Worm (Caenorhabditis elegans): Measurements from ENCODE around the gene irg-7.
A peak's percentile ranks its signal among the peaks of the same experiment; 100 is the strongest.

The irg-7 gene

ce11 chrX:3235358-3235816 is 8.0 kb downstream of the irg-7 start, which contains the start of gene F28B4.3 (continued):
- 0 out of 2 replicates have a peak, but pooled peaks have one; percentile 47 for TF ChIP-seq tra-1 (GFP tag; IDR thresholded peaks at IDR 0.05)

- TF ChIP-seq unc-62 (GFP tag; optimal IDR thresholded peaks at IDR 0.05 in 1 of 2) (peak in 1 of 2 experiments; percentile 96), unc-62 (tag; optimal IDR thresholded peaks at IDR 0.05) (no peak), arid-1 (GFP tag; conservative IDR thresholded peaks at IDR 0.05) (no peak), pqm-1 (tag; optimal IDR thresholded peaks at IDR 0.05) (no peak), Y48G9A.11 (GFP tag; IDR thresholded peaks at IDR 0.05) (no peak)
Measured at ce11 chrX:3230575-3230974, 12.9 kb downstream of the irg-7 start.

ce11 chrX:3228701-3229100 is 14.7 kb downstream of the irg-7 start:
- TF ChIP-seq mdt-29 (GFP tag; IDR thresholded peaks at IDR 0.05) = no peak
- TF ChIP-seq unc-62 (GFP tag; optimal IDR thresholded peaks at IDR 0.05 in 1 of 2) = peak in 1 of 2 experiments; percentile 87
- no peak for TF ChIP-seq unc-62 (tag; optimal IDR thresholded peaks at IDR 0.05)
- TF ChIP-seq ztf-11 (tag; optimal IDR thresholded peaks at IDR 0.05) = no peak

- no peak for TF ChIP-seq ceh-20 (GFP tag; IDR thresholded peaks at IDR 0.05)
- TF ChIP-seq unc-62 (GFP tag; optimal IDR thresholded peaks at IDR 0.05 in 1 of 2) = peak in 1 of 2 experiments; percentile 84
- TF ChIP-seq unc-62 (tag; optimal IDR thresholded peaks at IDR 0.05) = no peak
- TF ChIP-seq T20F7.1 (GFP tag; optimal IDR thresholded peaks at IDR 0.05) = no peak
- no peak for TF ChIP-seq daf-8 (GFP tag; IDR thresholded peaks at IDR 0.05)
- TF ChIP-seq daf-16 (GFP tag; optimal IDR thresholded peaks at IDR 0.05) = no peak
- peak; percentile 75 for TF ChIP-seq daf-16 (tag; optimal IDR thresholded peaks at IDR 0.05)
- TF ChIP-seq pqm-1 (tag; optimal IDR thresholded peaks at IDR 0.05) = peak; percentile 68
- no peak for TF ChIP-seq ceh-82 (tag; optimal IDR thresholded peaks at IDR 0.05)
- TF ChIP-seq nhr-42 (GFP tag; IDR thresholded peaks at IDR 0.05) = 0 out of 2 replicates have a peak, but pooled peaks have one; percentile 50
- 0 out of 2 replicates have a peak, but pooled peaks have one; percentile 12 for TF ChIP-seq lim-7 (GFP tag; IDR thresholded peaks at IDR 0.05)
- TF ChIP-seq snpc-4 (tag; optimal IDR thresholded peaks at IDR 0.05) = no peak
- peak; percentile 23 for TF ChIP-seq dve-1 (tag; optimal IDR thresholded peaks at IDR 0.05; ENCODE audit: insufficient read depth)
- TF ChIP-seq ctbp-1 (GFP tag; IDR thresholded peaks at IDR 0.05) = no peak
- no peak for TF ChIP-seq T26A8.4 (GFP tag; IDR thresholded peaks at IDR 0.05)
- TF ChIP-seq set-16 (GFP tag; IDR thresholded peaks at IDR 0.05) = peak; percentile 52
- TF ChIP-seq aha-1 (tag) = peak; percentile 87
- TF ChIP-seq zfp-3 (GFP tag; conservative IDR thresholded peaks at IDR 0.05) = 0 out of 2 replicates have a peak, but pooled peaks have one; percentile 28
- TF ChIP-seq F44E2.7 (GFP tag; IDR thresholded peaks at IDR 0.05) = no peak
- TF ChIP-seq zfp-2 (tag; optimal IDR thresholded peaks at IDR 0.05) = no peak
- TF ChIP-seq nhr-28 (tag; optimal IDR thresholded peaks at IDR 0.05) = peak; percentile 24
Measured at ce11 chrX:3226348-3227229, 16.8 kb downstream of the irg-7 start.

- no peak for TF ChIP-seq mdl-1 (tag; optimal IDR thresholded peaks at IDR 0.05)
- 0 out of 2 replicates have a peak, but pooled peaks have one; percentile 30 for TF ChIP-seq dmd-8 (GFP tag; IDR thresholded peaks at IDR 0.05)
- 0 out of 2 replicates have a peak, but pooled peaks have one; percentile 32 for TF ChIP-seq F26F4.8 (GFP tag; conservative IDR thresholded peaks at IDR 0.05)
Measured at ce11 chrX:3223135-3223534, 20.3 kb downstream of the irg-7 start.

ce11 chrX:3220267-3220666 is 23.2 kb downstream of the irg-7 start, which contains the start of gene rgl-1:
rgl-1 (minus strand) TSS chrX:3220367.
- TF ChIP-seq ceh-62 (tag; optimal IDR thresholded peaks at IDR 0.05) = no peak
- TF ChIP-seq unc-62 (GFP tag; optimal IDR thresholded peaks at IDR 0.05 in 1 of 2) = peak in 1 of 2 experiments; percentile 60
- no peak for TF ChIP-seq unc-62 (tag; optimal IDR thresholded peaks at IDR 0.05)
- TF ChIP-seq rbr-2 (tag; optimal IDR thresholded peaks at IDR 0.05) = no peak
- TF ChIP-seq unc-130 (GFP tag; optimal IDR thresholded peaks at IDR 0.05) = no peak
